Worm (Caenorhabditis elegans) whole organism, L4/young adult: ENCODE measurements around the gene mks-3.

Source experiments
- W03F9.2 ChIP-seq: fragments of 150-350 bp; optimal IDR thresholded peaks from 2 replicates; lab custom pipeline; 2014; ENCODE audit warnings: missing biosample characterization, missing genetic modification characterization
- dao-5 ChIP-seq: sonication (generic microtip); optimal IDR thresholded peaks from 2 replicates; lab custom pipeline; 2016; ENCODE audit warnings: missing genotype, missing genetic modification characterization, moderate library complexity, missing compliant biosample characterization
- him-1 ChIP-seq: sonication (generic microtip); optimal IDR thresholded peaks from 2 replicates; lab custom pipeline; 2016; ENCODE audit warnings: missing genotype, missing genetic modification reagents, missing genetic modification characterization, missing compliant biosample characterization

ce11 chrII:7613241-7613782, 29.9 kb upstream of the mks-3 start, which contains the start of the genes oig-4 and R07G3.7:
- TF ChIP-seq W03F9.2 (tag; lab: Kevin White, UChicago) = no peak
- TF ChIP-seq him-1 (tag; lab: Kevin White, UChicago) = no peak
- TF ChIP-seq dao-5 (tag; lab: Kevin White, UChicago) = no peak
